Fruit fly (Drosophila melanogaster) whole organism: ENCODE results near the gene CG10211.

ENCODE experiments used
- CG8478 ChIP-seq: fragments of >200 bp; optimal IDR thresholded peaks from 2 replicates; lab custom pipeline; 2018; ENCODE audit warnings: inconsistent platforms
- Dll ChIP-seq: fragments of >200 bp; optimal IDR thresholded peaks from 2 replicates; lab custom pipeline; 2017
- EcR ChIP-seq, 2 experiments: fragments of >200 bp; optimal IDR thresholded peaks; 2 replicates each; lab custom pipeline; 2017; ENCODE audit warnings: missing biosample characterization in 2 of 2, missing genetic modification characterization in 2 of 2, missing genetic modification reagents in 2 of 2
- pan ChIP-seq: fragments of >200 bp; optimal IDR thresholded peaks from 2 replicates; lab custom pipeline; 2017
- psq ChIP-seq: fragments of >200 bp; optimal IDR thresholded peaks from 2 replicates; lab custom pipeline; 2017
- usp ChIP-seq: fragments of >200 bp; optimal IDR thresholded peaks from 2 replicates; lab custom pipeline; 2017; ENCODE audit warnings: missing biosample characterization, missing genetic modification characterization, mixed read lengths

The CG10211 gene

dm6 chr2L:18561018-18561417, 43.7 kb downstream of the CG10211 start:
- TF ChIP-seq pan (lab: Kevin White, UChicago) (no peak), CG8478 (lab: Kevin White, UChicago) (no peak), EcR (GFP tag; optimal IDR thresholded peaks at IDR 0.05; lab: Kevin White, UChicago) (no peak), usp (GFP tag; lab: Kevin White, UChicago) (no peak), psq (lab: Kevin White, UChicago) (no peak), Dll (lab: Kevin White, UChicago) (no peak)

- TF ChIP-seq usp (GFP tag; lab: Kevin White, UChicago) (no peak), EcR (GFP tag; optimal IDR thresholded peaks at IDR 0.05; lab: Kevin White, UChicago) (peak; percentile 55 to 72)
Observed at dm6 chr2L:18561522-18562119, 44.3 kb downstream of the CG10211 start.

- no peak for TF ChIP-seq Dll (lab: Kevin White, UChicago)
- TF ChIP-seq EcR (GFP tag; optimal IDR thresholded peaks at IDR 0.05; lab: Kevin White, UChicago) = peak in 1 of 2 experiments; percentile 9
- no peak for TF ChIP-seq psq (lab: Kevin White, UChicago)
- no peak for TF ChIP-seq CG8478 (lab: Kevin White, UChicago)
- no peak for TF ChIP-seq usp (GFP tag; lab: Kevin White, UChicago)
- TF ChIP-seq pan (lab: Kevin White, UChicago) = no peak
Observed at dm6 chr2L:18562573-18562972, 45.3 kb downstream of the CG10211 start.

- TF ChIP-seq EcR (GFP tag; optimal IDR thresholded peaks at IDR 0.05; lab: Kevin White, UChicago) = no peak
- TF ChIP-seq Dll (lab: Kevin White, UChicago) = no peak
- TF ChIP-seq CG8478 (lab: Kevin White, UChicago) = no peak
- no peak for TF ChIP-seq pan (lab: Kevin White, UChicago)
- TF ChIP-seq psq (lab: Kevin White, UChicago) = no peak
- no peak for TF ChIP-seq usp (GFP tag; lab: Kevin White, UChicago)
Observed at dm6 chr2L:18563020-18563546, 45.8 kb downstream of the CG10211 start.

- TF ChIP-seq CG8478 (lab: Kevin White, UChicago) = no peak
- no peak for TF ChIP-seq usp (GFP tag; lab: Kevin White, UChicago)
- TF ChIP-seq Dll (lab: Kevin White, UChicago) = no peak
- TF ChIP-seq EcR (GFP tag; optimal IDR thresholded peaks at IDR 0.05; lab: Kevin White, UChicago) = no peak
- TF ChIP-seq pan (lab: Kevin White, UChicago) = no peak
- no peak for TF ChIP-seq psq (lab: Kevin White, UChicago)
Observed at dm6 chr2L:18563991-18564390, 46.7 kb downstream of the CG10211 start.

- no peak for TF ChIP-seq psq (lab: Kevin White, UChicago)
- TF ChIP-seq pan (lab: Kevin White, UChicago) = no peak
- no peak for TF ChIP-seq usp (GFP tag; lab: Kevin White, UChicago)
- TF ChIP-seq CG8478 (lab: Kevin White, UChicago) = no peak
- no peak for TF ChIP-seq EcR (GFP tag; optimal IDR thresholded peaks at IDR 0.05; lab: Kevin White, UChicago)
- no peak for TF ChIP-seq Dll (lab: Kevin White, UChicago)
Observed at dm6 chr2L:18564417-18564816, 47.1 kb downstream of the CG10211 start.

dm6 chr2L:18566235-18567158, 49.2 kb downstream of the CG10211 start:
- TF ChIP-seq Dll (lab: Kevin White, UChicago) (no peak), EcR (GFP tag; optimal IDR thresholded peaks at IDR 0.05; lab: Kevin White, UChicago) (no peak), usp (GFP tag; lab: Kevin White, UChicago) (no peak), pan (lab: Kevin White, UChicago) (no peak), CG8478 (lab: Kevin White, UChicago) (no peak)

dm6 chr2L:18567563-18567962, 50.3 kb downstream of the CG10211 start:
- TF ChIP-seq CG8478 (lab: Kevin White, UChicago) = no peak
- TF ChIP-seq pan (lab: Kevin White, UChicago) = no peak
- TF ChIP-seq Dll (lab: Kevin White, UChicago) = no peak
- no peak for TF ChIP-seq EcR (GFP tag; optimal IDR thresholded peaks at IDR 0.05; lab: Kevin White, UChicago)
- TF ChIP-seq usp (GFP tag; lab: Kevin White, UChicago) = no peak
- TF ChIP-seq psq (lab: Kevin White, UChicago) = no peak

dm6 chr2L:18568715-18569114, 51.4 kb downstream of the CG10211 start:
- TF ChIP-seq EcR (GFP tag; optimal IDR thresholded peaks at IDR 0.05; lab: Kevin White, UChicago) (no peak), usp (GFP tag; lab: Kevin White, UChicago) (no peak), CG8478 (lab: Kevin White, UChicago) (no peak), Dll (lab: Kevin White, UChicago) (no peak), pan (lab: Kevin White, UChicago) (no peak), psq (lab: Kevin White, UChicago) (no peak)

- TF ChIP-seq CG8478 (lab: Kevin White, UChicago) (no peak), pan (lab: Kevin White, UChicago) (no peak), Dll (lab: Kevin White, UChicago) (no peak), usp (GFP tag; lab: Kevin White, UChicago) (no peak), psq (lab: Kevin White, UChicago) (no peak), EcR (GFP tag; optimal IDR thresholded peaks at IDR 0.05; lab: Kevin White, UChicago) (no peak)
Observed at dm6 chr2L:18571724-18572427, 54.6 kb downstream of the CG10211 start.
